Fruit fly (Drosophila melanogaster): ENCODE results near the gene CG3061.

The CG3061 gene

DNA sequence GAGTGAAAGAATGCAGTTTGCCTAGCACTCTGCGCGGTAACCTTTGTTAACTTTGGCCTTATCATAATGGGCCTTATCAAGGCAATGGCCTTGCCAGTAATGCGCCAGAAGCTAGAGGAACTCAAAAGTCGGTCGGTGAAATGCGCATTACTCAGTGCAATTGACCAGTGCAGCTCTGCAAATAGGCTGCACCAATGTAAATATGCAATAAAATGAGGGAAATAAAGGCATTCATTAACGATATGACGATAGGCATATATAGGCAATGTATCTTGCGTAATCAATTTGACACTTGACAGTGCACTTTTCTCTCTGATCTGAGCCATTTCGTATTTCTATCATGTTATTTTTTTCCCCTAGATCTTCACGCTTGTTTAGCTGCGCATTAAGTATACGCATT is 37.9 kb downstream of the CG3061 start:
- no peak for TF ChIP-seq CG17801 (GFP tag; optimal IDR thresholded peaks at IDR 0.05; ENCODE audit: partially characterized antibody)

DNA sequence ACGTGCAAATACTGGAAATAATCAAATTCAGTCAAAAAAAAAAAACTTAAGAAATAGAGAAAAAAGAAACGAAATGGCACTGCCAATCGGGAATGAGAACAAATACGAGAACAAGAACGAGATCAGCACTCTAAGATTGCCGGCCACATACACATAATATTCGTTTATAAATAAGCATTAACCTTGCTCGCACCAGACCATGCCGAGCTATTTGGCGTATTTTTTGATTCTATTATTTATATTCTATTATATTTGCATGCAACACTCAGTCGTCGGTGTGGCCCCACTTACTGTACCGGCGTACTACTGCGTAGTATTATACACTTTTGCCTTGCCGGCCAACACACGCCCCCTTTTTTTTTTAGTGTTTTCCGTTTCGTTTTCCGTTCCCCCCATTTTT is 38.5 kb downstream of the CG3061 start:
- no peak for TF ChIP-seq CG17801 (GFP tag; optimal IDR thresholded peaks at IDR 0.05; ENCODE audit: partially characterized antibody)

DNA sequence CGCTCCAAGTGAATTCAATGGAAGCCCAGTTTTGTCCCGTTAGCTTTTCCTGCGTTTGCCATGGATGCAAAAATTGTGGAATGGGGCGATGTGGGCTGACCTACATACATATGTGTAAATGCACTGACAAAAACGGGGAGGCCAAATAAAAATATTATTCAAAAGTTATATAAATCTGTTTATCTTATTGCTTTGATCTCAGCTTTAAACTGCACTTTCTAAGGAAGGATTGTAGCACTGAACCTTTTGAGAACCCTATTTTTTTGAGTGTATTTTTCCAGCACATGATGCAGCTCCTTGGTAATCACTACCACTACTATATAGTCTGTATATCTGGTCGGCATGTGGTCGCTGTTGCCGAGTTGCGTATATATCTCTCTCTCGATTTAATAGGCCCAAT is 44.9 kb downstream of the CG3061 start:
- no peak for TF ChIP-seq CG17801 (GFP tag; optimal IDR thresholded peaks at IDR 0.05; ENCODE audit: partially characterized antibody)

DNA sequence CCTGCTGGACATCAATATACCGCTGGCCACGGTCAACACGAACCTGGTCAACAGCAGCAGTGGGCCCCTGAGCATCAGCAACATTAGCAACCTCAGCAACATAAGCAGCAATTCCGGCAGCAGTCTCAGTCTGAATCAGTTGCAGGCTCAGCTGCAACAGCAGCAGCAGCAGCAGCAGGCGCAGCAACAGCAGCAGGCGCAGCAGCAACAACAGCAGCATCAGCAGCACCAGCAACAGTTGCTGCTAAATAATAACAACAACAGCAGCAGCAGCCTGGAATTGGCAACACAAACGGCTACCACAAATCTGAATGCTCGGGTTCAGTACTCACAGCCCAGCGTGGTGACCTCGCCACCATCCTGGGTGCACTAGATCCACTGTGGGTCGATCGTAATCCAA is 49.4 kb downstream of the CG3061 start:
- no peak for TF ChIP-seq CG17801 (GFP tag; optimal IDR thresholded peaks at IDR 0.05; ENCODE audit: partially characterized antibody)

Data from ovary, adult (tissue).